ENCODE assay signal across 3 fruit fly cellular contexts in genomic region chr3L:20624626-20625025, dm6.
TF ChIP-seq lines count a peak whose summit lies in the region.

No protein-coding gene starts in this region.

- no peak for TF ChIP-seq CTCF in whole organism, embryonic (GFP tag; optimal IDR thresholded peaks at IDR 0.05; lab: Kevin White, UChicago)

TF ChIP-seq in whole organism, embryonic, 481 proteins besides CTCF, POLR2A, EP300 and RAD21 (continues in another document):
- TF ChIP-seq Rfx (GFP tag; IDR thresholded peaks at IDR 0.05; lab: Robert Waterston, UW) (peak; percentile 50; the same call in 1 of the 2 replicates), CG14441 (GFP tag; IDR thresholded peaks at IDR 0.05; lab: Robert Waterston, UW) (peak; percentile 40; the same call in 1 of the 2 replicates), zfh2 (GFP tag; optimal IDR thresholded peaks at IDR 0.05; lab: Kevin White, UChicago) (peak; percentile 11), Deaf1 (tag; optimal IDR thresholded peaks at IDR 0.05; lab: Kevin White, UChicago) (peak; percentile 21), CG15269 (tag; optimal IDR thresholded peaks at IDR 0.05; lab: Kevin White, UChicago) (peak; percentile 3), dpn (GFP tag; optimal IDR thresholded peaks at IDR 0.05; lab: Kevin White, UChicago) (peak in 1 of 2 experiments; percentile 7), CG15696 (tag; optimal IDR thresholded peaks at IDR 0.05; lab: Kevin White, UChicago) (no peak), grau (tag; optimal IDR thresholded peaks at IDR 0.05; lab: Kevin White, UChicago) (peak; percentile 30), CG3281 (GFP tag; optimal IDR thresholded peaks at IDR 0.05; lab: Kevin White, UChicago) (peak; percentile 6), CG17361 (GFP tag; IDR thresholded peaks at IDR 0.05; lab: Robert Waterston, UW) (no peak), tgo (GFP tag; IDR thresholded peaks at IDR 0.05; lab: Robert Waterston, UW) (0 out of 3 replicates have a peak, but pooled peaks have one; percentile 22), H15 (GFP tag; IDR thresholded peaks at IDR 0.05; lab: Robert Waterston, UW) (no peak), Meics (GFP tag; optimal IDR thresholded peaks at IDR 0.05; lab: Kevin White, UChicago) (peak; percentile 10), onecut (GFP tag; IDR thresholded peaks at IDR 0.05; lab: Robert Waterston, UW) (no peak), sens (GFP tag; lab: Kevin White, UChicago) (peak; percentile 23), Scr (GFP tag; IDR thresholded peaks at IDR 0.05; lab: Robert Waterston, UW; ENCODE audit: partially characterized antibody) (no peak), CG11085 (GFP tag; IDR thresholded peaks at IDR 0.05; lab: Robert Waterston, UW) (no peak), gem (tag; optimal IDR thresholded peaks at IDR 0.05; lab: Kevin White, UChicago) (peak; percentile 29), D19A (tag; optimal IDR thresholded peaks at IDR 0.05; lab: Kevin White, UChicago) (peak; percentile 68), sim (GFP tag; IDR thresholded peaks at IDR 0.05; lab: Robert Waterston, UW) (no peak), CG2120 (GFP tag; optimal IDR thresholded peaks at IDR 0.05; lab: Kevin White, UChicago) (peak; percentile 43), CG9932 (GFP tag; IDR thresholded peaks at IDR 0.05; lab: Robert Waterston, UW) (peak; percentile 42), HmgZ (tag; optimal IDR thresholded peaks at IDR 0.05; lab: Kevin White, UChicago) (no peak), eyg (GFP tag; optimal IDR thresholded peaks at IDR 0.05; lab: Kevin White, UChicago) (no peak), CG8478 (optimal IDR thresholded peaks at IDR 0.05; lab: Kevin White, UChicago) (no peak), NfI (GFP tag; optimal IDR thresholded peaks at IDR 0.05; lab: Kevin White, UChicago) (no peak), CG7745 (tag; optimal IDR thresholded peaks at IDR 0.05; lab: Kevin White, UChicago) (no peak), ken (GFP tag; IDR thresholded peaks at IDR 0.05; lab: Robert Waterston, UW) (no peak), row (GFP tag; IDR thresholded peaks at IDR 0.05; lab: Robert Waterston, UW) (peak; percentile 37; the same call in 2 of the 3 replicates), chinmo (GFP tag; IDR thresholded peaks at IDR 0.05; lab: Robert Waterston, UW; ENCODE audit: partially characterized antibody) (0 out of 4 replicates have a peak, but pooled peaks have one; percentile 25)

TF ChIP-seq in whole organism, prepupa, 60 proteins besides CTCF, POLR2A, EP300 and RAD21:
- peak; percentile 62 for TF ChIP-seq CG31627 (GFP tag; optimal IDR thresholded peaks at IDR 0.05; lab: Kevin White, UChicago)
- TF ChIP-seq CG7368 (GFP tag; optimal IDR thresholded peaks at IDR 0.05; lab: Kevin White, UChicago), result no peak
- peak; percentile 75 for TF ChIP-seq svp (GFP tag; lab: Kevin White, UChicago)
- TF ChIP-seq Sox102F (GFP tag; optimal IDR thresholded peaks at IDR 0.05; lab: Kevin White, UChicago), result peak; percentile 27
- peak; percentile 33 for TF ChIP-seq Ets21C (GFP tag; optimal IDR thresholded peaks at IDR 0.05; lab: Kevin White, UChicago)
- TF ChIP-seq CG15336 (GFP tag; IDR thresholded peaks at IDR 0.05; lab: Robert Waterston, UW), result no peak
- TF ChIP-seq esn (GFP tag; optimal IDR thresholded peaks at IDR 0.05; lab: Kevin White, UChicago), result peak; percentile 41
- TF ChIP-seq Hr39 (GFP tag; optimal IDR thresholded peaks at IDR 0.05; lab: Kevin White, UChicago), result peak; percentile 56
- TF ChIP-seq topi (GFP tag; optimal IDR thresholded peaks at IDR 0.05; lab: Kevin White, UChicago), result peak; percentile 50
- TF ChIP-seq Smox (GFP tag; optimal IDR thresholded peaks at IDR 0.05; lab: Kevin White, UChicago), result peak; percentile 46
- TF ChIP-seq Met (GFP tag; optimal IDR thresholded peaks at IDR 0.05; lab: Kevin White, UChicago), result peak; percentile 60
- TF ChIP-seq cyc (GFP tag; optimal IDR thresholded peaks at IDR 0.05; lab: Kevin White, UChicago), result peak; percentile 5
- no peak for TF ChIP-seq CG4318 (GFP tag; optimal IDR thresholded peaks at IDR 0.05; lab: Kevin White, UChicago)
- peak; percentile 39 for TF ChIP-seq lz (GFP tag; optimal IDR thresholded peaks at IDR 0.05; lab: Kevin White, UChicago)
- TF ChIP-seq CG16779 (tag; optimal IDR thresholded peaks at IDR 0.05; lab: Kevin White, UChicago), result no peak
- TF ChIP-seq CG6808 (GFP tag; optimal IDR thresholded peaks at IDR 0.05; lab: Kevin White, UChicago), result no peak
- TF ChIP-seq Eip93F (GFP tag; optimal IDR thresholded peaks at IDR 0.05; lab: Kevin White, UChicago), result no peak
TF ChIP-seq in whole organism, prepupa: peak in this region for 11.

TF ChIP-seq in whole organism, wandering third instar larva, 38 proteins besides CTCF, POLR2A, EP300 and RAD21:
- TF ChIP-seq lola (GFP tag; optimal IDR thresholded peaks at IDR 0.05; lab: Kevin White, UChicago) (no peak), rgr (GFP tag; optimal IDR thresholded peaks at IDR 0.05; lab: Kevin White, UChicago) (peak; percentile 48), usp (GFP tag; optimal IDR thresholded peaks at IDR 0.05; lab: Kevin White, UChicago) (no peak), Vsx2 (GFP tag; optimal IDR thresholded peaks at IDR 0.05; lab: Kevin White, UChicago; ENCODE audit: partially characterized antibody) (no peak), dmrt93B (GFP tag; optimal IDR thresholded peaks at IDR 0.05; lab: Kevin White, UChicago) (no peak), Jra (GFP tag; optimal IDR thresholded peaks at IDR 0.05; lab: Kevin White, UChicago) (no peak), Hr78 (GFP tag; optimal IDR thresholded peaks at IDR 0.05; lab: Kevin White, UChicago) (no peak), Myc (optimal IDR thresholded peaks at IDR 0.05; lab: Kevin White, UChicago) (no peak), Hr83 (GFP tag; optimal IDR thresholded peaks at IDR 0.05; lab: Kevin White, UChicago; ENCODE audit: poor library complexity, severe bottlenecking) (no peak), GATAd (GFP tag; optimal IDR thresholded peaks at IDR 0.05; lab: Kevin White, UChicago) (no peak), br (GFP tag; optimal IDR thresholded peaks at IDR 0.05; lab: Kevin White, UChicago) (peak; percentile 7), Abd-B (GFP tag; optimal IDR thresholded peaks at IDR 0.05; lab: Kevin White, UChicago) (no peak), Mio (GFP tag; optimal IDR thresholded peaks at IDR 0.05; lab: Kevin White, UChicago) (no peak), fru (GFP tag; optimal IDR thresholded peaks at IDR 0.05; lab: Kevin White, UChicago) (peak; percentile 32), Dif (GFP tag; optimal IDR thresholded peaks at IDR 0.05; lab: Kevin White, UChicago; ENCODE audit: partially characterized antibody) (no peak), CG9705 (GFP tag; optimal IDR thresholded peaks at IDR 0.05; lab: Kevin White, UChicago) (no peak), sv (GFP tag; optimal IDR thresholded peaks at IDR 0.05; lab: Kevin White, UChicago) (no peak), ey (GFP tag; optimal IDR thresholded peaks at IDR 0.05; lab: Kevin White, UChicago) (peak; percentile 35), h (GFP tag; optimal IDR thresholded peaks at IDR 0.05; lab: Kevin White, UChicago) (peak; percentile 20), dl (GFP tag; optimal IDR thresholded peaks at IDR 0.05; lab: Kevin White, UChicago; ENCODE audit: insufficient read depth in 1 of 2, partially characterized antibody in 2 of 2) (no peak), psq (GFP tag; optimal IDR thresholded peaks at IDR 0.05; lab: Kevin White, UChicago) (no peak), foxo (GFP tag; optimal IDR thresholded peaks at IDR 0.05; lab: Kevin White, UChicago) (peak in 1 of 2 experiments; percentile 44), Dfd (GFP tag; optimal IDR thresholded peaks at IDR 0.05; lab: Kevin White, UChicago) (no peak), woc (GFP tag; optimal IDR thresholded peaks at IDR 0.05; lab: Kevin White, UChicago) (peak; percentile 43), dsf (GFP tag; optimal IDR thresholded peaks at IDR 0.05; lab: Kevin White, UChicago; ENCODE audit: borderline replicate concordance) (no peak), jim (GFP tag; optimal IDR thresholded peaks at IDR 0.05; lab: Kevin White, UChicago) (no peak), brk (GFP tag; optimal IDR thresholded peaks at IDR 0.05; lab: Kevin White, UChicago) (no peak), pan (optimal IDR thresholded peaks at IDR 0.05; lab: Kevin White, UChicago) (no peak), sage (GFP tag; optimal IDR thresholded peaks at IDR 0.05; lab: Kevin White, UChicago) (no peak), Rel (GFP tag; optimal IDR thresholded peaks at IDR 0.05; lab: Kevin White, UChicago) (no peak), Rel (tag; optimal IDR thresholded peaks at IDR 0.05; lab: Kevin White, UChicago) (no peak), OdsH (GFP tag; optimal IDR thresholded peaks at IDR 0.05; lab: Kevin White, UChicago) (peak; percentile 32), tai (GFP tag; optimal IDR thresholded peaks at IDR 0.05; lab: Kevin White, UChicago) (no peak), Hnf4 (GFP tag; optimal IDR thresholded peaks at IDR 0.05; lab: Kevin White, UChicago) (no peak), Sp1 (GFP tag; optimal IDR thresholded peaks at IDR 0.05; lab: Kevin White, UChicago) (peak; percentile 29), HLH106 (tag; optimal IDR thresholded peaks at IDR 0.05; lab: Kevin White, UChicago) (peak; percentile 32), CrebA (GFP tag; optimal IDR thresholded peaks at IDR 0.05; lab: Kevin White, UChicago; ENCODE audit: borderline replicate concordance) (no peak), CG32264 (GFP tag; optimal IDR thresholded peaks at IDR 0.05; lab: Kevin White, UChicago) (no peak), N (GFP tag; optimal IDR thresholded peaks at IDR 0.05; lab: Kevin White, UChicago) (no peak)

Comparison
In these comparisons a context has a peak if more than half of its experiments do, and no peak if none do; other contexts are left out.
1. Of the 7 proteins assayed by ChIP-seq in both whole organism, embryonic and whole organism, prepupa: peak only in whole organism, embryonic: none; only in whole organism, prepupa: Hr39 and Sox102F; in both: none; in neither: 5.